Worm (Caenorhabditis elegans): Measurements from ENCODE around the gene cup-14.

Gene cup-14

DNA sequence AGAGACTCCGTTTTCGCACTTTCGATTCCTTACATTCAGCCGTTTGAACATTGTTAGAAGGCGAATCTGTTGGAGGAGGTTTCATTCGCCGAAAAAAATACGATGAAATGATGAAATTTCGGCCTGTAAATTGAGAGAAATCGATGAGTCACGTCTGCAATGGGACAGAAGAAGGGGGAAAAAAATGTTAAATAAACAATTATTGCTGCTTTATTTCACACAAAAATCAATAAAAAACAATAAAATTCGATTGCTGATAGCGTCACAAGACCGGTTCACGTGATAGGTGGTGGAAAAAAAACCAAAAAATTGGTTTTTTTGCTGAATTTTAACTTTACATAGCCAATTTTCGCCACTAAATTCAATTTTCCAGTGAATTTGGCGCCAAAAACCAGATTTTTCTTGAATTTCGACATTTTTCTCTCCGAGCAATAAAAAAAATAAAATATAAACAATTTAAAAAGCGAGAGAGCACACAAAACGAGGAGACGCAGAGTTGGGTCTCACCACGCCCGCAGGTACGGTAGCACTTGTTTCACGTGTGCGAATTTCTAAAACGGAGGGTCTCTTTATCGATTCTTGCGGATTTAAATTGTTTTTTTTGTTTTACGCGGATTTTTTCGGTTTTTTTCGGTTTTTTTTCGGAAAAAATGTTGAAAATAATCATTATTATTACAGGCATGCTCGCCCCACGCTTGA is at the start of gene cup-14, which contains the start of gene ndub-8 (continued):
- TF ChIP-seq sdz-38 (tag; optimal IDR thresholded peaks at IDR 0.05): no peak
- TF ChIP-seq snpc-4 (GFP tag; optimal IDR thresholded peaks at IDR 0.05): peak; percentile 63
- peak; percentile 39 to 84 (median 78) for TF ChIP-seq snpc-4 (tag; optimal IDR thresholded peaks at IDR 0.05)
- TF ChIP-seq sptf-2 (GFP tag; optimal IDR thresholded peaks at IDR 0.05): no peak
- TF ChIP-seq Y56A3A.18 (GFP tag; IDR thresholded peaks at IDR 0.05): peak; percentile 20; the same call in 1 of the 2 replicates
- TF ChIP-seq F22D6.2 (tag; optimal IDR thresholded peaks at IDR 0.05): no peak
- no peak for TF ChIP-seq unc-62 (GFP tag; optimal IDR thresholded peaks at IDR 0.05)
- peak; percentile 81 for TF ChIP-seq K11D2.4 (GFP tag; IDR thresholded peaks at IDR 0.05)
- TF ChIP-seq ceh-79 (tag; optimal IDR thresholded peaks at IDR 0.05): no peak
- TF ChIP-seq ztf-18 (tag; optimal IDR thresholded peaks at IDR 0.05): peak; percentile 19
- no peak for TF ChIP-seq ztf-22 (GFP tag; optimal IDR thresholded peaks at IDR 0.05)
- TF ChIP-seq rpc-1 (optimal IDR thresholded peaks at IDR 0.05): peak; percentile 13
- no peak for TF ChIP-seq rpc-1 (tag; optimal IDR thresholded peaks at IDR 0.05)
- peak; percentile 84 for TF ChIP-seq xnd-1 (tag; optimal IDR thresholded peaks at IDR 0.05)
- peak; percentile 99 for TF ChIP-seq F33H1.4 (GFP tag; IDR thresholded peaks at IDR 0.05)
- TF ChIP-seq attf-6 (GFP tag; IDR thresholded peaks at IDR 0.05): peak; percentile 82
- peak; percentile 83 for TF ChIP-seq tlf-1 (GFP tag; optimal IDR thresholded peaks at IDR 0.05)
- no peak for TF ChIP-seq C06A6.2 (GFP tag; conservative IDR thresholded peaks at IDR 0.05)
- TF ChIP-seq madf-8 (GFP tag; conservative IDR thresholded peaks at IDR 0.05): peak; percentile 80
- peak; percentile 6 for TF ChIP-seq him-1 (tag; optimal IDR thresholded peaks at IDR 0.05)
- peak; percentile 25 for TF ChIP-seq atf-7 (tag; optimal IDR thresholded peaks at IDR 0.05)
- peak; percentile 75 for TF ChIP-seq pha-4 (tag; optimal IDR thresholded peaks at IDR 0.05)
- no peak for TF ChIP-seq madf-10 (tag; optimal IDR thresholded peaks at IDR 0.05)
- peak in 2 of 3 experiments; percentile 24 to 85 for TF ChIP-seq lin-35 (GFP tag; optimal IDR thresholded peaks at IDR 0.05)
- peak; percentile 35; the same call in 1 of the 2 replicates for TF ChIP-seq hmg-20 (GFP tag; IDR thresholded peaks at IDR 0.05)
- TF ChIP-seq ceh-100 (GFP tag; IDR thresholded peaks at IDR 0.05): peak; percentile 45
- TF ChIP-seq sea-2 (GFP tag; IDR thresholded peaks at IDR 0.05): no peak
- TF ChIP-seq dox-1 (GFP tag; IDR thresholded peaks at IDR 0.05): no peak; the same call in 1 of the 2 replicates
- TF ChIP-seq F52B5.7 (tag; optimal IDR thresholded peaks at IDR 0.05): no peak
- peak; percentile 100 for TF ChIP-seq hmg-1.2 (GFP tag; IDR thresholded peaks at IDR 0.05)
- peak; percentile 89 for TF ChIP-seq rcor-1 (GFP tag; IDR thresholded peaks at IDR 0.05)
- TF ChIP-seq ets-4 (GFP tag; optimal IDR thresholded peaks at IDR 0.05): no peak
- TF ChIP-seq lin-40 (tag; optimal IDR thresholded peaks at IDR 0.05): peak; percentile 77
- TF ChIP-seq F37B4.10 (GFP tag; IDR thresholded peaks at IDR 0.05): no peak
- TF ChIP-seq lin-54 (GFP tag; optimal IDR thresholded peaks at IDR 0.05): peak; percentile 85
- no peak for TF ChIP-seq T07F8.4 (tag; optimal IDR thresholded peaks at IDR 0.05)
- no peak for TF ChIP-seq ztf-25 (GFP tag; IDR thresholded peaks at IDR 0.05)
- peak; percentile 82 for TF ChIP-seq mcd-1 (GFP tag; IDR thresholded peaks at IDR 0.05)
- 0 out of 2 replicates have a peak, but pooled peaks have one; percentile 6 for TF ChIP-seq egrh-3 (GFP tag; IDR thresholded peaks at IDR 0.05)
- TF ChIP-seq let-607 (tag; optimal IDR thresholded peaks at IDR 0.05): peak in 1 of 2 experiments; percentile 23
- peak; percentile 93 for TF ChIP-seq D2030.7 (GFP tag; IDR thresholded peaks at IDR 0.05)
- TF ChIP-seq F23B12.7 (tag; optimal IDR thresholded peaks at IDR 0.05; ENCODE audit: insufficient read depth): peak; percentile 35
- no peak for TF ChIP-seq nhr-120 (GFP tag; IDR thresholded peaks at IDR 0.05)
- no peak; the same call in 1 of the 2 replicates for TF ChIP-seq attf-3 (GFP tag; conservative IDR thresholded peaks at IDR 0.05)
- no peak for TF ChIP-seq rec-8 (tag; optimal IDR thresholded peaks at IDR 0.05)
- TF ChIP-seq B0261.1 (tag; optimal IDR thresholded peaks at IDR 0.05): no peak
- peak; percentile 41 for TF ChIP-seq ztf-26 (tag; optimal IDR thresholded peaks at IDR 0.05)
- no peak; the same call in 1 of the 2 replicates for TF ChIP-seq madf-3 (GFP tag; IDR thresholded peaks at IDR 0.05)
